Worm (Caenorhabditis elegans) whole organism, L2 larva: ENCODE measurements around the gene ZC13.1.

Experiments
- C34F6.9 ChIP-seq: fragments of 150-350 bp; optimal IDR thresholded peaks from 2 replicates; lab custom pipeline; 2014; ENCODE audit warnings: missing biosample characterization, missing genetic modification characterization
- F13H6.1 ChIP-seq: sonication (generic microtip); optimal IDR thresholded peaks from 2 replicates; lab custom pipeline; 2016; ENCODE audit warnings: missing genetic modification characterization, missing compliant biosample characterization
- R02D3.7 ChIP-seq: fragments of 150-350 bp; optimal IDR thresholded peaks from 2 replicates; lab custom pipeline; 2014; ENCODE audit warnings: missing biosample characterization, missing genetic modification characterization
- Y55F3AM.14 ChIP-seq: fragments of 200-800 bp; sonication (Bioruptor generic); optimal IDR thresholded peaks from 2 replicates; lab custom pipeline; 2018; ENCODE audit warnings: mild to moderate bottlenecking, missing genetic modification characterization, missing compliant biosample characterization
- alr-1 ChIP-seq: fragments of 150-350 bp; optimal IDR thresholded peaks from 2 replicates; lab custom pipeline; 2014; ENCODE audit warnings: missing biosample characterization, missing genetic modification characterization
- aly-2 ChIP-seq: fragments of 150-350 bp; optimal IDR thresholded peaks from 2 replicates; lab custom pipeline; 2014; ENCODE audit warnings: missing biosample characterization, missing genetic modification characterization
- ama-1 ChIP-seq: fragments of 150-350 bp; optimal IDR thresholded peaks from 2 replicates; lab custom pipeline; 2018; ENCODE audit warnings: inconsistent platforms
- ceh-16 ChIP-seq: fragments of 150-350 bp; optimal IDR thresholded peaks from 2 replicates; lab custom pipeline; 2014; ENCODE audit warnings: missing biosample characterization, missing genetic modification characterization
- ceh-82 ChIP-seq: fragments of 150-350 bp; optimal IDR thresholded peaks from 2 replicates; lab custom pipeline; 2014; ENCODE audit warnings: missing biosample characterization, missing genetic modification characterization
- crh-2 ChIP-seq: sonication (generic microtip); optimal IDR thresholded peaks from 2 replicates; lab custom pipeline; 2017; ENCODE audit warnings: missing biosample characterization, missing genetic modification characterization
- egl-27 ChIP-seq: sonication (generic microtip); optimal IDR thresholded peaks from 3 replicates; lab custom pipeline; 2017; ENCODE audit warnings: missing biosample characterization, missing genetic modification reagents, missing genetic modification characterization
- elt-3 ChIP-seq: sonication (generic microtip); optimal IDR thresholded peaks from 2 replicates; lab custom pipeline; 2017; ENCODE audit warnings: missing biosample characterization, missing genetic modification characterization
- fos-1 ChIP-seq: fragments of 150-350 bp; optimal IDR thresholded peaks from 2 replicates; lab custom pipeline; 2014; ENCODE audit warnings: missing biosample characterization, missing genetic modification characterization
- gmeb-1 ChIP-seq: fragments of 150-350 bp; optimal IDR thresholded peaks from 2 replicates; lab custom pipeline; 2014; ENCODE audit warnings: missing biosample characterization, missing genetic modification characterization
- lin-13 ChIP-seq: fragments of 150-350 bp; optimal IDR thresholded peaks from 2 replicates; lab custom pipeline; 2014; ENCODE audit warnings: missing biosample characterization, missing genetic modification reagents, missing genetic modification characterization
- lin-39 ChIP-seq: fragments of 150-350 bp; optimal IDR thresholded peaks from 2 replicates; lab custom pipeline; 2014; ENCODE audit warnings: missing biosample characterization, missing genetic modification reagents, missing genetic modification characterization
- lsy-2 ChIP-seq, 2 experiments: fragments of 150-350 bp in 1 of 2; sonication (generic microtip) in 1 of 2; optimal IDR thresholded peaks; 2 replicates each; lab custom pipeline; 2014 to 2017; ENCODE audit warnings: missing biosample characterization in 2 of 2, missing genetic modification characterization in 2 of 2
- mab-5 ChIP-seq: fragments of 150-350 bp; optimal IDR thresholded peaks from 2 replicates; lab custom pipeline; 2014; ENCODE audit warnings: missing biosample characterization, missing genetic modification characterization
- mbf-1 ChIP-seq: sonication (generic microtip); optimal IDR thresholded peaks from 2 replicates; lab custom pipeline; 2017; ENCODE audit warnings: missing biosample characterization, missing genetic modification characterization
- mdl-1 ChIP-seq, 2 experiments: fragments of 150-350 bp in 1 of 2; sonication (generic microtip) in 1 of 2; optimal IDR thresholded peaks; 2 replicates each; lab custom pipeline; 2017; ENCODE audit warnings: missing biosample characterization in 2 of 2, missing genetic modification characterization in 2 of 2
- nhr-11 ChIP-seq: fragments of 150-350 bp; optimal IDR thresholded peaks from 2 replicates; lab custom pipeline; 2014; ENCODE audit warnings: missing biosample characterization, missing genetic modification characterization
- nhr-12 ChIP-seq: fragments of 150-350 bp; optimal IDR thresholded peaks from 2 replicates; lab custom pipeline; 2014; ENCODE audit warnings: missing biosample characterization, missing genetic modification characterization
- nhr-129 ChIP-seq: fragments of 150-350 bp; optimal IDR thresholded peaks from 2 replicates; lab custom pipeline; 2014; ENCODE audit warnings: missing biosample characterization, missing genetic modification characterization
- nhr-21 ChIP-seq: fragments of 150-350 bp; optimal IDR thresholded peaks from 2 replicates; lab custom pipeline; 2014; ENCODE audit warnings: missing biosample characterization, missing genetic modification characterization
- nhr-237 ChIP-seq: fragments of 150-350 bp; optimal IDR thresholded peaks from 2 replicates; lab custom pipeline; 2014; ENCODE audit warnings: missing biosample characterization, missing genetic modification characterization
- nhr-25 ChIP-seq: fragments of 150-350 bp; sonication (generic microtip); optimal IDR thresholded peaks from 3 replicates; lab custom pipeline; 2014; ENCODE audit warnings: missing biosample characterization, missing genetic modification characterization
- nhr-6 ChIP-seq: fragments of 150-350 bp; optimal IDR thresholded peaks from 2 replicates; lab custom pipeline; 2014; ENCODE audit warnings: missing biosample characterization, missing genetic modification characterization
- peb-1 ChIP-seq: fragments of 150-350 bp; optimal IDR thresholded peaks from 2 replicates; lab custom pipeline; 2014; ENCODE audit warnings: missing biosample characterization, missing genetic modification characterization
- sem-4 ChIP-seq: fragments of 150-350 bp; optimal IDR thresholded peaks from 2 replicates; lab custom pipeline; 2014; ENCODE audit warnings: missing biosample characterization, missing genetic modification reagents, missing genetic modification characterization
- skn-1 ChIP-seq: sonication (generic microtip); optimal IDR thresholded peaks from 2 replicates; lab custom pipeline; 2017; ENCODE audit warnings: missing biosample characterization, missing genetic modification characterization
- sma-9 ChIP-seq, 2 experiments: fragments of 150-350 bp in 1 of 2; sonication (generic microtip) in 1 of 2; optimal IDR thresholded peaks; 2 replicates each; lab custom pipeline; 2014 to 2016; ENCODE audit warnings: missing genetic modification characterization in 2 of 2, mild to moderate bottlenecking in 1 of 2, missing biosample characterization in 1 of 2, missing compliant biosample characterization in 1 of 2, missing genetic modification reagents in 1 of 2, moderate library complexity in 1 of 2
- snpc-4 ChIP-seq: fragments of 150-350 bp; optimal IDR thresholded peaks from 2 replicates; lab custom pipeline; 2014; ENCODE audit warnings: missing biosample characterization, missing genetic modification characterization
- unc-39 ChIP-seq: fragments of 150-350 bp; optimal IDR thresholded peaks from 2 replicates; lab custom pipeline; 2014; ENCODE audit warnings: missing biosample characterization, missing genetic modification characterization
- unc-55 ChIP-seq: fragments of 150-350 bp; sonication (generic microtip); optimal IDR thresholded peaks from 3 replicates; lab custom pipeline; 2014; ENCODE audit warnings: missing biosample characterization, missing genetic modification reagents, missing genetic modification characterization
- unc-62 ChIP-seq: fragments of 150-350 bp; optimal IDR thresholded peaks from 2 replicates; lab custom pipeline; 2014; ENCODE audit warnings: missing biosample characterization, missing genetic modification reagents, missing genetic modification characterization
- zag-1 ChIP-seq: fragments of 150-350 bp; optimal IDR thresholded peaks from 2 replicates; lab custom pipeline; 2014; ENCODE audit warnings: missing biosample characterization, missing genetic modification characterization
- ztf-1 ChIP-seq: fragments of 200-800 bp; sonication (Bioruptor generic); conservative IDR thresholded peaks from 2 replicates; pipeline ENCODE4 v1.3.6; 2022; ENCODE audit warnings: missing genetic modification characterization, missing compliant biosample characterization
- ztf-4 ChIP-seq: fragments of 150-350 bp; optimal IDR thresholded peaks from 2 replicates; lab custom pipeline; 2014; ENCODE audit warnings: missing biosample characterization, missing genetic modification characterization

ZC13.1 gene

DNA sequence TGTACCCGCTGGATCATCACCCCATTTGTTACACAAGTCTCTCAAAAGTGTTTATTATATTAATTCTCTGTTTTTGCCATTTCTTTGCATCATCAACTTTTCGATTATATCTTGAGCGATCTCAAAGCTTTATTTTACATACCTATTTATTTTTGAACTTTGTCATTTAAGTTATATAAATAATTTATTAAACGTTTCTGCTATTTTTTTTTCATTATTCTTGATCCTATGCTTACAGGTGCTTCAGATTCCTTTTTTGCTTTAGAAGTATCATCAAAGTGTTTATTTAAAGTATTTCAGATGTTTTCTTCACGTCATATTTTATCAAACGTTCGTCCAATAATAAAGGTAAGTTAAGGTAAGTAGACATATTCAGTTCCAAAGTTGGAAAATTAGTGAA lies 41.1 kb downstream of the ZC13.1 start, which contains the start of gene F35H12.5:
Gene F35H12.5 (plus strand): TSS at position 301 of the 400 bp plus-strand sequence.
- TF ChIP-seq gmeb-1 (tag; lab: Kevin White, UChicago) (no peak), lin-13 (no peak), elt-3 (tag; lab: Kevin White, UChicago) (no peak), sem-4 (tag; lab: Kevin White, UChicago) (no peak), unc-39 (tag; lab: Kevin White, UChicago) (no peak), Y55F3AM.14 (GFP tag; lab: Kevin White, UChicago) (no peak), ama-1 (lab: Kevin White, UChicago) (no peak), F13H6.1 (tag; lab: Kevin White, UChicago) (no peak), ztf-4 (tag; lab: Kevin White, UChicago) (no peak), nhr-12 (tag; lab: Kevin White, UChicago) (no peak), ceh-82 (tag; lab: Kevin White, UChicago) (no peak), crh-2 (tag; lab: Kevin White, UChicago) (no peak), lin-39 (tag; lab: Kevin White, UChicago) (no peak), mdl-1 (tag; optimal IDR thresholded peaks at IDR 0.05; lab: Kevin White, UChicago) (no peak), egl-27 (tag; lab: Kevin White, UChicago) (no peak)

- TF ChIP-seq nhr-11 (no peak), ceh-16 (tag; lab: Kevin White, UChicago) (no peak), gmeb-1 (tag; lab: Kevin White, UChicago) (no peak), nhr-129 (peak; percentile 78), Y55F3AM.14 (GFP tag; lab: Kevin White, UChicago) (no peak), snpc-4 (tag; lab: Kevin White, UChicago) (no peak), egl-27 (tag; lab: Kevin White, UChicago) (peak; percentile 30), unc-55 (GFP tag; lab: Kevin White, UChicago) (peak; percentile 78), mbf-1 (no peak), zag-1 (tag; lab: Kevin White, UChicago) (peak; percentile 2), nhr-21 (tag; lab: Kevin White, UChicago) (peak; percentile 21), crh-2 (tag; lab: Kevin White, UChicago) (peak; percentile 70), mab-5 (tag; lab: Kevin White, UChicago) (no peak), F13H6.1 (tag; lab: Kevin White, UChicago) (peak; percentile 44), sem-4 (tag; lab: Kevin White, UChicago) (peak; percentile 15), C34F6.9 (peak; percentile 55), alr-1 (tag; lab: Kevin White, UChicago) (no peak), nhr-237 (tag; lab: Kevin White, UChicago) (no peak), nhr-12 (tag; lab: Kevin White, UChicago) (no peak), R02D3.7 (tag; lab: Kevin White, UChicago) (no peak), nhr-25 (peak; percentile 11), sma-9 (GFP tag; optimal IDR thresholded peaks at IDR 0.05; lab: Kevin White, UChicago) (peak; percentile 2), sma-9 (tag; optimal IDR thresholded peaks at IDR 0.05; lab: Kevin White, UChicago) (no peak), lsy-2 (tag; optimal IDR thresholded peaks at IDR 0.05; lab: Kevin White, UChicago) (peak in 1 of 2 experiments; percentile 64), unc-62 (GFP tag; lab: Kevin White, UChicago) (no peak), ztf-1 (GFP tag; lab: Robert Waterston, UW) (no peak), nhr-6 (tag; lab: Kevin White, UChicago) (no peak), fos-1 (tag; lab: Kevin White, UChicago) (peak; percentile 78)
Measured at ce11 chrX:924495-925008, 47.5 kb downstream of the ZC13.1 start, which contains the start of the genes pifk-1 and tbc-11. Gene pifk-1, minus strand, starts transcription at chrX:924511. Gene tbc-11, plus strand, starts transcription at chrX:924958.

ce11 chrX:926125-926524 lies 49.1 kb downstream of the ZC13.1 start:
- TF ChIP-seq nhr-129 (no peak), nhr-237 (tag; lab: Kevin White, UChicago) (no peak), unc-55 (GFP tag; lab: Kevin White, UChicago) (no peak), zag-1 (tag; lab: Kevin White, UChicago) (no peak), ztf-1 (GFP tag; lab: Robert Waterston, UW) (no peak), R02D3.7 (tag; lab: Kevin White, UChicago) (no peak), snpc-4 (tag; lab: Kevin White, UChicago) (no peak), skn-1 (no peak), elt-3 (tag; lab: Kevin White, UChicago) (no peak), lsy-2 (tag; optimal IDR thresholded peaks at IDR 0.05; lab: Kevin White, UChicago) (no peak), ama-1 (lab: Kevin White, UChicago) (no peak), fos-1 (tag; lab: Kevin White, UChicago) (no peak), mbf-1 (no peak), aly-2 (no peak), mab-5 (tag; lab: Kevin White, UChicago) (no peak), alr-1 (tag; lab: Kevin White, UChicago) (no peak), F13H6.1 (tag; lab: Kevin White, UChicago) (no peak), peb-1 (no peak)
